Fruit fly (Drosophila melanogaster) whole organism, embryonic: Measurements from ENCODE around the gene Nplp3.

Experiments used
- Ada2b ChIP-seq: fragments of 200-800 bp; sonication (Bioruptor generic); IDR thresholded peaks from 2 replicates; pipeline ENCODE4 v1.3.6; 2022; ENCODE audit warnings: missing biosample characterization, missing genetic modification characterization
- Aef1 ChIP-seq: fragments of 200-800 bp; sonication (Bioruptor generic); IDR thresholded peaks from 3 replicates; pipeline ENCODE4 v1.3.6; 2022; ENCODE audit warnings: missing biosample characterization, missing genetic modification characterization
- Blimp-1 ChIP-seq: fragments of 200-800 bp; sonication (Bioruptor generic); optimal IDR thresholded peaks from 3 replicates; lab custom pipeline; 2018; ENCODE audit warnings: missing biosample characterization, missing genetic modification characterization, mild to moderate bottlenecking, moderate library complexity, missing genetic modification reagents
- CG11093 ChIP-seq: fragments of 200-800 bp; sonication (Bioruptor generic); IDR thresholded peaks from 3 replicates; pipeline ENCODE4 v1.3.6; 2022; ENCODE audit warnings: missing biosample characterization, missing genetic modification characterization
- CG11504 ChIP-seq: fragments of 200-800 bp; sonication (Bioruptor generic); optimal IDR thresholded peaks from 3 replicates; lab custom pipeline; 2019; ENCODE audit warnings: missing biosample characterization, mild to moderate bottlenecking, missing genetic modification characterization, moderate library complexity
- CG12071 ChIP-seq: fragments of 200-800 bp; sonication (Bioruptor generic); optimal IDR thresholded peaks from 3 replicates; lab custom pipeline; 2018; ENCODE audit warnings: missing biosample characterization, mild to moderate bottlenecking, missing genetic modification characterization
- CG12219 ChIP-seq: fragments of 200-800 bp; sonication (Bioruptor generic); optimal IDR thresholded peaks from 3 replicates; lab custom pipeline; 2018; ENCODE audit warnings: missing biosample characterization, mild to moderate bottlenecking, missing genetic modification characterization
- CG12236 ChIP-seq: fragments of 200-800 bp; sonication (Bioruptor generic); optimal IDR thresholded peaks from 2 replicates; lab custom pipeline; 2016; ENCODE audit warnings: missing biosample characterization, missing genetic modification characterization
- CG12659 ChIP-seq: fragments of 200-800 bp; sonication (Bioruptor generic); optimal IDR thresholded peaks from 3 replicates; lab custom pipeline; 2017; ENCODE audit warnings: mild to moderate bottlenecking, missing biosample characterization, missing genetic modification reagents, missing genetic modification characterization
- CG13296 ChIP-seq: fragments of 200-800 bp; sonication (Bioruptor generic); optimal IDR thresholded peaks from 3 replicates; lab custom pipeline; 2018; ENCODE audit warnings: missing biosample characterization, mild to moderate bottlenecking, missing genetic modification characterization
- CG15269 ChIP-seq: fragments of 200-800 bp; sonication (Bioruptor generic); optimal IDR thresholded peaks from 2 replicates; lab custom pipeline; 2018; ENCODE audit warnings: missing biosample characterization, mild to moderate bottlenecking, missing genetic modification characterization, moderate library complexity
- CG17359 ChIP-seq: fragments of 200-800 bp; sonication (Bioruptor generic); optimal IDR thresholded peaks from 3 replicates; lab custom pipeline; 2018; ENCODE audit warnings: missing biosample characterization, mild to moderate bottlenecking, missing genetic modification characterization, moderate library complexity
- CG2678 ChIP-seq: fragments of 200-800 bp; sonication (Bioruptor generic); optimal IDR thresholded peaks from 3 replicates; lab custom pipeline; 2019; ENCODE audit warnings: missing biosample characterization, mild to moderate bottlenecking, missing genetic modification characterization, moderate library complexity
- CG3065 ChIP-seq: fragments of 200-800 bp; sonication (Bioruptor generic); optimal IDR thresholded peaks from 2 replicates; lab custom pipeline; 2016; ENCODE audit warnings: missing biosample characterization, missing genetic modification characterization
- CG6683 ChIP-seq: fragments of 200-800 bp; sonication (Bioruptor generic); optimal IDR thresholded peaks from 2 replicates; lab custom pipeline; 2017; ENCODE audit warnings: missing biosample characterization, mild to moderate bottlenecking, missing genetic modification characterization, missing genetic modification reagents
- CG6689 ChIP-seq: fragments of 200-800 bp; sonication (Bioruptor generic); IDR thresholded peaks from 2 replicates; pipeline ENCODE4 v1.3.6; 2022; ENCODE audit warnings: missing biosample characterization, missing genetic modification characterization
- CG7357 ChIP-seq: fragments of 200-800 bp; sonication (Bioruptor generic); IDR thresholded peaks from 3 replicates; pipeline ENCODE4 v1.3.6; 2022; ENCODE audit warnings: missing biosample characterization, missing genetic modification characterization
- CG7839 ChIP-seq: fragments of 200-800 bp; sonication (Bioruptor generic); optimal IDR thresholded peaks from 3 replicates; lab custom pipeline; 2018; ENCODE audit warnings: missing biosample characterization, mild to moderate bottlenecking, missing genetic modification characterization, moderate library complexity
- CG8290 ChIP-seq, 3 experiments: fragments of 200-800 bp; sonication (Bioruptor generic); optimal IDR thresholded peaks; 2 replicates each; lab custom pipeline; 2016 to 2019; ENCODE audit warnings: missing biosample characterization in 3 of 3, missing genetic modification characterization in 3 of 3, mild to moderate bottlenecking in 2 of 3, moderate library complexity in 1 of 3
- CG8944 ChIP-seq: fragments of 200-800 bp; sonication (Bioruptor generic); optimal IDR thresholded peaks from 3 replicates; lab custom pipeline; 2016; ENCODE audit warnings: missing biosample characterization, missing genetic modification characterization
- D19A ChIP-seq: fragments of 200-800 bp; optimal IDR thresholded peaks from 3 replicates; lab custom pipeline; 2019; ENCODE audit warnings: missing biosample characterization, mild to moderate bottlenecking, missing genetic modification characterization, moderate library complexity
- Eip74EF ChIP-seq, 2 experiments: fragments of 200-800 bp in 1 of 2; fragments of >200 bp in 1 of 2; sonication (Bioruptor generic) in 1 of 2; optimal IDR thresholded peaks; 2 replicates each; lab custom pipeline; 2017 to 2019; ENCODE audit warnings: missing biosample characterization in 2 of 2, missing genetic modification characterization in 2 of 2, mild to moderate bottlenecking in 1 of 2, moderate library complexity in 1 of 2
- Ets65A ChIP-seq: fragments of 200-800 bp; sonication (Bioruptor generic); peaks from one replicate; lab custom pipeline; 2016; ENCODE audit warnings: missing biosample characterization, missing genetic modification characterization
- Med ChIP-seq: fragments of 200-800 bp; sonication (Bioruptor generic); peaks from one replicate; lab custom pipeline; 2016; ENCODE audit warnings: missing biosample characterization, missing genetic modification characterization, mild to moderate bottlenecking, inconsistent platforms, moderate library complexity
- Ptx1 ChIP-seq: fragments of 200-800 bp; sonication (Bioruptor generic); IDR thresholded peaks from 2 replicates; pipeline ENCODE4 v1.3.6; 2022; ENCODE audit warnings: missing biosample characterization, missing genetic modification characterization
- Sox102F ChIP-seq: fragments of 200-800 bp; sonication (Bioruptor generic); optimal IDR thresholded peaks from 2 replicates; lab custom pipeline; 2018; ENCODE audit warnings: missing biosample characterization, mild to moderate bottlenecking, missing genetic modification characterization, moderate library complexity
- Sry-δ ChIP-seq: fragments of 200-800 bp; sonication (Bioruptor generic); optimal IDR thresholded peaks from 2 replicates; lab custom pipeline; 2016; ENCODE audit warnings: missing biosample characterization, missing genetic modification characterization
- ab ChIP-seq: fragments of 200-800 bp; sonication (Bioruptor generic); optimal IDR thresholded peaks from 2 replicates; lab custom pipeline; 2016; ENCODE audit warnings: missing biosample characterization, missing genetic modification characterization
- bowl ChIP-seq: fragments of 200-800 bp; sonication (Bioruptor generic); IDR thresholded peaks from 2 replicates; pipeline ENCODE4 v1.3.6; 2022; ENCODE audit warnings: missing biosample characterization, missing genetic modification characterization
- bsh ChIP-seq, 2 experiments: fragments of 200-800 bp; sonication (Bioruptor generic); optimal IDR thresholded peaks; 2 replicates each; lab custom pipeline; 2017 to 2018; ENCODE audit warnings: mild to moderate bottlenecking in 2 of 2, missing biosample characterization in 2 of 2, missing genetic modification characterization in 2 of 2, moderate library complexity in 1 of 2
- cad ChIP-seq: fragments of >200 bp; optimal IDR thresholded peaks from 2 replicates; lab custom pipeline; 2017; ENCODE audit warnings: missing biosample characterization, missing genetic modification characterization
- chn ChIP-seq: fragments of 200-800 bp; sonication (Bioruptor generic); optimal IDR thresholded peaks from 2 replicates; lab custom pipeline; 2016; ENCODE audit warnings: missing biosample characterization, missing genetic modification characterization
- cwo ChIP-seq: fragments of 200-800 bp; sonication (Bioruptor generic); optimal IDR thresholded peaks from 3 replicates; lab custom pipeline; 2017; ENCODE audit warnings: missing biosample characterization, missing genetic modification characterization, mild to moderate bottlenecking, moderate library complexity, missing genetic modification reagents
- da ChIP-seq: fragments of 200-800 bp; sonication (Bioruptor generic); optimal IDR thresholded peaks from 2 replicates; lab custom pipeline; 2016; ENCODE audit warnings: missing biosample characterization, missing genetic modification characterization
- dmrt99B ChIP-seq: fragments of 200-800 bp; sonication (Bioruptor generic); optimal IDR thresholded peaks from 2 replicates; lab custom pipeline; 2018; ENCODE audit warnings: missing biosample characterization, mild to moderate bottlenecking, missing genetic modification characterization, moderate library complexity
- fd96Cb ChIP-seq: fragments of 200-800 bp; sonication (Bioruptor generic); optimal IDR thresholded peaks from 2 replicates; lab custom pipeline; 2018; ENCODE audit warnings: missing biosample characterization, mild to moderate bottlenecking, missing genetic modification characterization, moderate library complexity
- gcm ChIP-seq: fragments of 200-800 bp; sonication (Bioruptor generic); optimal IDR thresholded peaks from 2 replicates; lab custom pipeline; 2019; ENCODE audit warnings: missing biosample characterization, mild to moderate bottlenecking, missing genetic modification characterization, moderate library complexity
- gem ChIP-seq: fragments of 200-800 bp; sonication (Bioruptor generic); optimal IDR thresholded peaks from 2 replicates; lab custom pipeline; 2019; ENCODE audit warnings: missing biosample characterization, mild to moderate bottlenecking, missing genetic modification characterization, moderate library complexity
- gt ChIP-seq: fragments of 200-800 bp; sonication (Bioruptor generic); IDR thresholded peaks from 2 replicates; pipeline ENCODE4 v1.3.6; 2022; ENCODE audit warnings: missing biosample characterization, missing genetic modification characterization
- her ChIP-seq: fragments of 200-800 bp; sonication (Bioruptor generic); optimal IDR thresholded peaks from 2 replicates; lab custom pipeline; 2016; ENCODE audit warnings: missing biosample characterization, missing genetic modification characterization
- hkb ChIP-seq, 2 experiments: fragments of 200-800 bp in 1 of 2; fragments of >200 bp in 1 of 2; sonication (Bioruptor generic) in 1 of 2; IDR thresholded peaks in 1 of 2; optimal IDR thresholded peaks in 1 of 2; 2 replicates each; pipeline versions ENCODE4 v1.3.6 to Lab custom; 2017 to 2022; ENCODE audit warnings: missing biosample characterization in 1 of 2, missing genetic modification characterization in 1 of 2
- ind ChIP-seq: fragments of 200-800 bp; sonication (Bioruptor generic); optimal IDR thresholded peaks from 3 replicates; lab custom pipeline; 2016; ENCODE audit warnings: missing biosample characterization, missing genetic modification characterization
- nom ChIP-seq: fragments of 200-800 bp; sonication (Bioruptor generic); optimal IDR thresholded peaks from 2 replicates; lab custom pipeline; 2017; ENCODE audit warnings: missing biosample characterization, missing genetic modification characterization, mild to moderate bottlenecking, moderate library complexity, missing genetic modification reagents
- phol ChIP-seq: fragments of 200-800 bp; sonication (Bioruptor generic); optimal IDR thresholded peaks from 3 replicates; lab custom pipeline; 2018; ENCODE audit warnings: missing biosample characterization, mild to moderate bottlenecking, missing genetic modification characterization, moderate library complexity
- pnt ChIP-seq: fragments of 200-800 bp; sonication (Bioruptor generic); optimal IDR thresholded peaks from 3 replicates; lab custom pipeline; 2016; ENCODE audit warnings: missing biosample characterization, missing genetic modification characterization
- row ChIP-seq: fragments of 200-800 bp; sonication (Bioruptor generic); IDR thresholded peaks from 3 replicates; pipeline ENCODE4 v1.3.6; 2022; ENCODE audit warnings: missing biosample characterization, missing genetic modification characterization
- sob ChIP-seq: fragments of 200-800 bp; sonication (Bioruptor generic); IDR thresholded peaks from 2 replicates; pipeline ENCODE4 v1.3.6; 2022; ENCODE audit warnings: missing biosample characterization, missing genetic modification characterization
- vvl ChIP-seq: fragments of 200-800 bp; sonication (Bioruptor generic); IDR thresholded peaks from 2 replicates; pipeline ENCODE4 v1.3.6; 2022; ENCODE audit warnings: missing biosample characterization, missing genetic modification characterization
- zfh2 ChIP-seq: fragments of 200-800 bp; sonication (Bioruptor generic); optimal IDR thresholded peaks from 2 replicates; lab custom pipeline; 2016; ENCODE audit warnings: missing biosample characterization, missing genetic modification characterization

Nplp3 gene

DNA sequence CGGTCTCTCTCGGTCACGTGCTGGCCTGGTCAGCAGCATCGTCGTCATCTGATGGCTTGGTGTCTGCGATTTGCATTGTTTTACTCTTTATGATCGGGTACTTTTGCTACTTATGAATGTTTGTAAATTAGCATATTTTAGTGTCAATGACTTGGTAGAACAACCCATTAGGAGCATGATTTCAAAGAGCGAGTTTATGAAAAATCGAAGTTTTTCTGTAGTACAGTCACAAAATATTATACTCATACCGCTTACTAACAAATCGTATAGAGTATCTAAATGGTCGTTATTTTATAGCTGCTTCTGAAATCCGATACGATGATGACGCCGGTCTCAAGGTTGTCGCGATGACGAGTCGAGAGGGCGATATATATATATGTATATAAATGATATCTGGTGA lies 31.6 kb upstream of the Nplp3 start (continued):
- peak; percentile 58 for TF ChIP-seq Sox102F
- TF ChIP-seq dmrt99B (tag; lab: Kevin White, UChicago): peak; percentile 67
- TF ChIP-seq bsh (GFP tag; optimal IDR thresholded peaks at IDR 0.05; lab: Kevin White, UChicago): peak; percentile 12 to 16
- TF ChIP-seq cwo (GFP tag; lab: Kevin White, UChicago): peak; percentile 79
- TF ChIP-seq vvl (GFP tag; lab: Robert Waterston, UW): peak; percentile 62
- TF ChIP-seq CG2678 (tag; lab: Kevin White, UChicago): peak; percentile 61
- TF ChIP-seq Blimp-1: peak; percentile 23
- TF ChIP-seq CG11093 (GFP tag; lab: Robert Waterston, UW): no peak
- TF ChIP-seq chn (GFP tag; lab: Kevin White, UChicago): no peak
- TF ChIP-seq CG12071 (GFP tag; lab: Kevin White, UChicago): peak; percentile 31
- TF ChIP-seq CG7839 (tag; lab: Kevin White, UChicago): peak; percentile 48
- peak; percentile 46 for TF ChIP-seq nom (GFP tag; lab: Kevin White, UChicago)
- TF ChIP-seq zfh2 (GFP tag; lab: Kevin White, UChicago): no peak
- peak; percentile 20; the same call in 1 of the 2 replicates for TF ChIP-seq Ada2b (GFP tag; lab: Robert Waterston, UW)
- peak; percentile 68 for TF ChIP-seq CG11504 (tag; lab: Kevin White, UChicago)
- TF ChIP-seq Eip74EF (GFP tag; optimal IDR thresholded peaks at IDR 0.05; lab: Kevin White, UChicago): peak in 1 of 2 experiments; percentile 51
- 0 out of 2 replicates have a peak, but pooled peaks have one; percentile 33 for TF ChIP-seq CG6689
- no peak for TF ChIP-seq ind (GFP tag; lab: Kevin White, UChicago)
- peak; percentile 29 for TF ChIP-seq Ets65A (GFP tag; lab: Kevin White, UChicago)
- TF ChIP-seq bowl (GFP tag; lab: Robert Waterston, UW): no peak
- TF ChIP-seq D19A (tag; lab: Kevin White, UChicago): peak; percentile 45
- peak; percentile 60; the same call in 1 of the 2 replicates for TF ChIP-seq Ptx1 (GFP tag; lab: Robert Waterston, UW)
- peak; percentile 28 for TF ChIP-seq phol (tag; lab: Kevin White, UChicago)
- no peak for TF ChIP-seq CG6683
- no peak for TF ChIP-seq CG3065 (GFP tag; lab: Kevin White, UChicago)
- no peak for TF ChIP-seq gt
- TF ChIP-seq hkb (optimal IDR thresholded peaks at IDR 0.05; lab: Kevin White, UChicago): no peak
- 0 out of 2 replicates have a peak, but pooled peaks have one; percentile 22 for TF ChIP-seq hkb (GFP tag; IDR thresholded peaks at IDR 0.05; lab: Robert Waterston, UW)
- peak; percentile 66 for TF ChIP-seq row
- TF ChIP-seq Aef1 (GFP tag; lab: Robert Waterston, UW): 0 out of 3 replicates have a peak, but pooled peaks have one; percentile 10
- peak; percentile 14 for TF ChIP-seq CG12219 (GFP tag; lab: Kevin White, UChicago)
- peak; percentile 3 for TF ChIP-seq pnt (GFP tag; lab: Kevin White, UChicago)
- TF ChIP-seq da: no peak
- TF ChIP-seq CG12236: no peak
- peak; percentile 56 for TF ChIP-seq gem (tag; lab: Kevin White, UChicago)
- peak; percentile 79 for TF ChIP-seq Med
- TF ChIP-seq her (GFP tag; lab: Kevin White, UChicago): no peak
- TF ChIP-seq CG8944 (GFP tag; lab: Kevin White, UChicago): no peak
- TF ChIP-seq fd96Cb: peak; percentile 19
- TF ChIP-seq gcm (GFP tag; lab: Kevin White, UChicago): peak; percentile 9
- TF ChIP-seq CG17359 (tag; lab: Kevin White, UChicago): peak; percentile 31
- peak; percentile 17 for TF ChIP-seq CG12659 (GFP tag; lab: Kevin White, UChicago)
- TF ChIP-seq Sry-δ (GFP tag; lab: Kevin White, UChicago): no peak
- TF ChIP-seq cad (GFP tag; lab: Kevin White, UChicago): no peak
- 0 out of 3 replicates have a peak, but pooled peaks have one; percentile 32 for TF ChIP-seq CG7357 (GFP tag; lab: Robert Waterston, UW)
- TF ChIP-seq CG8290 (GFP tag; optimal IDR thresholded peaks at IDR 0.05; lab: Kevin White, UChicago): no peak
- peak in 1 of 2 experiments; percentile 46 for TF ChIP-seq CG8290 (tag; optimal IDR thresholded peaks at IDR 0.05; lab: Kevin White, UChicago)
- no peak for TF ChIP-seq ab (GFP tag; lab: Kevin White, UChicago)
- peak; percentile 23 for TF ChIP-seq CG13296
- TF ChIP-seq CG15269: peak; percentile 64
- no peak for TF ChIP-seq sob (GFP tag; lab: Robert Waterston, UW)
